Fruit fly (Drosophila melanogaster): Measurements from ENCODE around the gene ltl.

ltl gene

DNA sequence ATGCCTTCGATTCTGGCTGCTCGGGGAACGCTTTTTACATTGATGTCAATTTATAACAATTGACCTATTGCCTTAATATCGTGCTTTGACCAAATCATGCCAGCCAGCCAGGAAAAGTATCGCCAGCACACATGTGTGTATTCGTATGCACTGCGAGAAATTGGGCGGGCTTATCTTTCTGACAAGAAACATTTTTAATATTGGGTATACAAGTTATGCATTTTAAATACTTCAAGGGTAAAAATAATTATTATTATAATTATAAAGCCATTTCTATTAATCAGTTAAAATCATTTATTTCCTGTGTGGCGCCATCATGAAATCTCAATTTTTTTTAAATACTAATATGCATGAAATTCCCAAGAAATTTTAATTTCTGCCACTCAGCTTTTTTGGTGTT lies 3.0 kb downstream of the ltl start (continued):
- TF ChIP-seq Dek (tag; optimal IDR thresholded peaks at IDR 0.05) (no peak), sna (GFP tag; IDR thresholded peaks at IDR 0.05; ENCODE audit: partially characterized antibody) (no peak), Mad (GFP tag; optimal IDR thresholded peaks at IDR 0.05) (no peak), HHEX (GFP tag; optimal IDR thresholded peaks at IDR 0.05) (no peak), hkb (optimal IDR thresholded peaks at IDR 0.05) (no peak), hkb (GFP tag; IDR thresholded peaks at IDR 0.05) (peak; percentile 60; the same call in 1 of the 2 replicates), CG15479 (GFP tag; optimal IDR thresholded peaks at IDR 0.05) (no peak), CG34376 (GFP tag; optimal IDR thresholded peaks at IDR 0.05) (no peak), CG4328 (GFP tag; optimal IDR thresholded peaks at IDR 0.05) (no peak), Dip3 (GFP tag; optimal IDR thresholded peaks at IDR 0.05) (no peak), CG14965 (GFP tag; optimal IDR thresholded peaks at IDR 0.05; ENCODE audit: borderline replicate concordance) (no peak), HLHmδ (GFP tag; optimal IDR thresholded peaks at IDR 0.05) (no peak), CG11723 (GFP tag; optimal IDR thresholded peaks at IDR 0.05) (no peak), gfzf (GFP tag; optimal IDR thresholded peaks at IDR 0.05) (no peak), CG1603 (tag; optimal IDR thresholded peaks at IDR 0.05) (no peak), ab (GFP tag; optimal IDR thresholded peaks at IDR 0.05) (no peak), Bteb2 (GFP tag; optimal IDR thresholded peaks at IDR 0.05) (no peak), Spps (tag; optimal IDR thresholded peaks at IDR 0.05) (peak; percentile 11), tup (GFP tag; optimal IDR thresholded peaks at IDR 0.05) (no peak), sens-2 (GFP tag; IDR thresholded peaks at IDR 0.05) (no peak), gt (GFP tag; IDR thresholded peaks at IDR 0.05) (no peak), CG14710 (tag; optimal IDR thresholded peaks at IDR 0.05) (peak; percentile 46), nmo (GFP tag; optimal IDR thresholded peaks at IDR 0.05) (peak; percentile 60), CG5180 (GFP tag; optimal IDR thresholded peaks at IDR 0.05) (no peak), CG6254 (GFP tag; optimal IDR thresholded peaks at IDR 0.05) (peak; percentile 17), pnt (GFP tag; optimal IDR thresholded peaks at IDR 0.05) (no peak), Rx (GFP tag; IDR thresholded peaks at IDR 0.05) (no peak), org-1 (GFP tag; optimal IDR thresholded peaks at IDR 0.05) (no peak), lola (GFP tag; optimal IDR thresholded peaks at IDR 0.05) (peak in 1 of 3 experiments; percentile 26), CG32532 (GFP tag; IDR thresholded peaks at IDR 0.05) (no peak), Neu2 (GFP tag; optimal IDR thresholded peaks at IDR 0.05; ENCODE audit: borderline replicate concordance) (no peak), dm (GFP tag; optimal IDR thresholded peaks at IDR 0.05) (no peak), amos (GFP tag; IDR thresholded peaks at IDR 0.05; ENCODE audit: partially characterized antibody) (no peak), Awh (GFP tag; IDR thresholded peaks at IDR 0.05) (peak; percentile 39; the same call in 1 of the 2 replicates), Myb (GFP tag; optimal IDR thresholded peaks at IDR 0.05) (no peak), Hr39 (optimal IDR thresholded peaks at IDR 0.05) (no peak), CG11093 (GFP tag; IDR thresholded peaks at IDR 0.05) (no peak), CG6272 (GFP tag; IDR thresholded peaks at IDR 0.05) (no peak), CG13894 (tag; optimal IDR thresholded peaks at IDR 0.05) (no peak), Hand (GFP tag; optimal IDR thresholded peaks at IDR 0.05) (no peak), CG18764 (GFP tag; optimal IDR thresholded peaks at IDR 0.05) (no peak), CG10209 (GFP tag; optimal IDR thresholded peaks at IDR 0.05) (peak; percentile 28), phol (tag; optimal IDR thresholded peaks at IDR 0.05) (peak; percentile 67), CG17328 (GFP tag; IDR thresholded peaks at IDR 0.05) (peak; percentile 64), p53 (GFP tag; optimal IDR thresholded peaks at IDR 0.05) (no peak), Mrtf (GFP tag; IDR thresholded peaks at IDR 0.05) (no peak), shn (GFP tag; optimal IDR thresholded peaks at IDR 0.05) (no peak), CG17829 (tag; optimal IDR thresholded peaks at IDR 0.05) (no peak), Sin3A (optimal IDR thresholded peaks at IDR 0.05) (no peak), CG17612 (GFP tag; IDR thresholded peaks at IDR 0.05) (no peak), CG9876 (GFP tag; optimal IDR thresholded peaks at IDR 0.05) (no peak), dmrt11E (tag; optimal IDR thresholded peaks at IDR 0.05) (peak; percentile 52)
